Fruit fly (Drosophila melanogaster): ENCODE data around the gene neur.

DNA sequence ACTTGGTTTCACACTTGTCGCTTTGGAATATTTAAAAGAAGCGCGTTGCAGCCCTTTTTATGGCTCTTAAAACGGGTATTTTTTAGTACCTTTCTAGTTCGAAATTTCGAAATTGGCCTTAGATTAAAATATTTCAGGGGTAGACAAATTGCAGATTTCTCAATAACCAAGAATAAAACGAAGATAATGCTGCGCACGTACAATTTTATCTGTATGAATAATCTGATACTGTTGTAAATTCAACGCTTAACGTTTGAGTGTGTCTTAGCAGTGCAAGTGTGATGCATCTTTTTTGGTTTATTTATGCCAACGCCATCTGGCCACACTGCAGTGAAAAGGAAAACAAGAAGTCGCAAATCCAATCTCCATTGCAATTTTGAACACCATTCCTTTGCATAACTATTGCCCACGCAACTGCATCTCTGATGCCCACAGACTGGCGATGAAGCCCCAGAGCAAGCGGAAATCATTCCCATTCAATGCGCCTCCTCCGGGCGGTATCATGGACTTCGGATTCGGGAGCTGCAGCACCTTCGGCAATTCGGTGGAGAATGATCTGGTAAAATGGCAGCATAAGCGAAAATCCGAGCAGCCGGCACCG, 11.3 kb upstream of the neur start, which contains the start of gene Nmdmc:
- no peak for TF ChIP-seq fru (GFP tag; optimal IDR thresholded peaks at IDR 0.05)
- no peak for TF ChIP-seq GATAd (GFP tag; optimal IDR thresholded peaks at IDR 0.05)
- no peak for TF ChIP-seq jim (GFP tag; optimal IDR thresholded peaks at IDR 0.05)
- no peak for TF ChIP-seq Hnf4 (GFP tag; optimal IDR thresholded peaks at IDR 0.05)
- TF ChIP-seq dl (GFP tag; optimal IDR thresholded peaks at IDR 0.05; ENCODE audit: insufficient read depth in 1 of 2, partially characterized antibody in 2 of 2) = no peak
- TF ChIP-seq pan (optimal IDR thresholded peaks at IDR 0.05) = no peak

Data from whole organism, wandering third instar larva.